Worm (Caenorhabditis elegans): ENCODE results near the gene pgm-1.
A peak's percentile ranks its signal among the peaks of the same experiment; 100 is the strongest.

pgm-1 gene

DNA sequence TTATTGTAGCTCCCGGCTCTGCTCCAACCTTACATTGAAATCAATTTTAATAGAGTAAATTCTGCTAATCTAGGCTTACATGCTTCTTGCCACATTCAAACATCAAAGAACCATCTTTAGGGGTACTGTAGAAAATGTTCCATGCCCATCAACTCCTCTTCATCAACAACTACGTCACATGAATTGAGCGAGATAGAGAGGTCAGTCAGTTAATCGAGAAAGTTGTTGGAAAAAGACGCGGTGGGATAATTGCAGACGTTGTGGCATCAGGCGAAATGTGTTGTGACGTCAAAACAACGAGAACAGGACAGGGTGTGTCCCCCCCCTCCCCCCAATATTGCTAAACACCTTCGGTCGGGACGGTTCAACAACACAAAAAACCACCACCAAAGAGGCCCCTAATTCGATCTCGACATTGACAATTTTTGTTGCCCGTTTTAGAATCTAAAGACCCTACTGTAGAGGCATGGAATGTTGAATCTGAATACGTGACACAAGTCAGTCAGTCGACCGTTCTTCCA is 29.3 kb downstream of the pgm-1 start (continued):
- TF ChIP-seq zag-1 (tag; optimal IDR thresholded peaks at IDR 0.05), result no peak
- no peak for TF ChIP-seq sup-37 (GFP tag; optimal IDR thresholded peaks at IDR 0.05)
- no peak for TF ChIP-seq lsy-2 (tag; optimal IDR thresholded peaks at IDR 0.05)
- TF ChIP-seq nhr-84 (tag; optimal IDR thresholded peaks at IDR 0.05), result no peak
- TF ChIP-seq hpl-2 (GFP tag; optimal IDR thresholded peaks at IDR 0.05), result no peak
- no peak for TF ChIP-seq aha-1 (tag; optimal IDR thresholded peaks at IDR 0.05)
- no peak for TF ChIP-seq fkh-4 (tag; optimal IDR thresholded peaks at IDR 0.05; ENCODE audit: borderline replicate concordance)
- TF ChIP-seq ceh-82 (tag; optimal IDR thresholded peaks at IDR 0.05), result no peak
- TF ChIP-seq nhr-90 (tag; optimal IDR thresholded peaks at IDR 0.05; ENCODE audit: poor library complexity), result no peak
- TF ChIP-seq ces-1 (GFP tag; optimal IDR thresholded peaks at IDR 0.05), result no peak
- peak; percentile 10 for TF ChIP-seq tbx-2 (tag; optimal IDR thresholded peaks at IDR 0.05)
- TF ChIP-seq nhr-20 (tag; optimal IDR thresholded peaks at IDR 0.05), result peak; percentile 22
- no peak for TF ChIP-seq ceh-63 (GFP tag; optimal IDR thresholded peaks at IDR 0.05)
- no peak for TF ChIP-seq pax-3 (tag; optimal IDR thresholded peaks at IDR 0.05)
- no peak for TF ChIP-seq egl-27 (tag; optimal IDR thresholded peaks at IDR 0.05)
- TF ChIP-seq Y116A8C.19 (tag; optimal IDR thresholded peaks at IDR 0.05; ENCODE audit: borderline replicate concordance), result no peak
- no peak for TF ChIP-seq lin-15B (tag; optimal IDR thresholded peaks at IDR 0.05)
- no peak for TF ChIP-seq F16B12.6 (tag; optimal IDR thresholded peaks at IDR 0.05)
- TF ChIP-seq jun-1 (tag; optimal IDR thresholded peaks at IDR 0.05), result no peak
- TF ChIP-seq sptf-1 (tag; optimal IDR thresholded peaks at IDR 0.05), result no peak
- TF ChIP-seq zip-4 (GFP tag; optimal IDR thresholded peaks at IDR 0.05), result no peak

DNA sequence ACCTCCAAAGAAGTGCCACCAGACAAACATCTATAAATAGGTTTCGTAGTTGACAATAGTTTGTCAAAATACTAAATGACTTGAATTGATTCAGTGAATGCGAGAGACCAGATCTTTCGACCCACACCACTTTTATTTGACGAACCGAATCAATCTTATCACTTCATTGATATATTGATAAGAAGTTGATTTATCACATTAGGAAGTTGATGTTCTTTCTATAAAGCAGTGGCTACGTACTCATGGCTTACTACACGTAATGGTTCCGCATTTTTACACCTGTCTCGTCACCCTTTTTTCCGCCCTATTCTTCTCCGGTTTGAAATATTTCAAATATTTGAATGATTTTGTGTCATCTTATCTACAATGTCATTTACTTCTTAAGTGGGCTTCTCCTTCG is 31.4 kb downstream of the pgm-1 start:
- no peak for TF ChIP-seq nhr-237 (tag; optimal IDR thresholded peaks at IDR 0.05)
- no peak for TF ChIP-seq ztf-4 (tag; optimal IDR thresholded peaks at IDR 0.05)
- TF ChIP-seq zag-1 (tag; optimal IDR thresholded peaks at IDR 0.05), result no peak
- peak; percentile 50 for TF ChIP-seq elt-2 (tag; optimal IDR thresholded peaks at IDR 0.05)
- TF ChIP-seq elt-3 (tag; optimal IDR thresholded peaks at IDR 0.05), result peak in 1 of 6 experiments; percentile 11

DNA sequence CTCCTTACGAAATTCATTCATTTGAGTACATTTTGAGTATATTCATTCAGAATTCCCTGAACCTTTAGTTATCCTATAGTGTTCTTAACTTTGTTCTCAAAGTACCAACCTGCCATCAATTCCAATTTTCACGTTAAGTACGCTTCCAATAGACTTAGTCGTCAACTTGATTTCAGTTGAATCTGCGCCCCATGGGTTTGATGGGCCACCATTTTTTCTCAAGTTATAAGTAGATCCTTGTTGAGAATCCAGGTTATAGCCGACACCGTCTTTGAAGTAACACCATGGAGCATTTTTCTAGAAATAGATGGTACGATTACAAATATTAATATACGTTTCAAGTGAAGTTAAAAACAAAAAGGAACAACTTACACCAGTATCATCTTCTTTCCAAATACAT is 35.5 kb downstream of the pgm-1 start:
- TF ChIP-seq ceh-82 (tag; optimal IDR thresholded peaks at IDR 0.05) (no peak), sup-37 (GFP tag; optimal IDR thresholded peaks at IDR 0.05) (no peak), pag-3 (tag; optimal IDR thresholded peaks at IDR 0.05; ENCODE audit: borderline replicate concordance, insufficient read depth) (no peak), nhr-19 (GFP tag; conservative IDR thresholded peaks at IDR 0.05) (no peak)

DNA sequence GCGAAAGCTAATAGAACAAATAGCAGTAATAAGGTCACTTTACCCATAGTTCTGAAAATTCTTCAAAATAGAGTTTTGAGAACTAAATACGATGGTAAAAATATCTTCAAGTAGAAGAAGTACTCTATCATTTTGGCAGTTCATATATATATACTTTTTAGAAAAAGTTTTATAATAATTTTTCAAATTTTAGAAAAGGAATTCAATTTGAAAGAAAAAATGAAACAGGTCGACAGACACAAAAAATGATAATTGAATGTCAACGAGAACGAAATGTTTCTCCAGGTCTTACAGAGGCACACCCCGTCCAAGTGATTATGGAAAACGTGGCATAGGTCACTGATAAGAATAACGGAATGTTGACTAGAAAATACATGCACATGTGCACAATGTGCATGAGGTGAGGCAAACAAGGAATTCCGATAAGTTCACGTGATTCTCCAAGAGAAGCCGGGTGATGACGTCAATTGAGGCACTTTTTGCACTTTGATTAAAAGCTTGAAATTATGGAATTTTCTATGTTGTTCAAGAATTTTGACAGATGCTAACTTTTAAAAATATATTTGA is 36.0 kb downstream of the pgm-1 start, which contains the start of gene aagr-2:
Gene aagr-2 (minus strand): TSS at position 51 of the 567 bp plus-strand sequence.
- TF ChIP-seq hlh-17 (GFP tag; optimal IDR thresholded peaks at IDR 0.05; ENCODE audit: borderline replicate concordance) (no peak), lir-3 (tag; optimal IDR thresholded peaks at IDR 0.05; ENCODE audit: poor library complexity) (no peak), elt-3 (tag; optimal IDR thresholded peaks at IDR 0.05) (no peak), pqm-1 (tag; optimal IDR thresholded peaks at IDR 0.05) (peak; percentile 67), lin-13 (GFP tag; optimal IDR thresholded peaks at IDR 0.05) (no peak), unc-86 (tag; optimal IDR thresholded peaks at IDR 0.05) (no peak), elt-2 (tag; optimal IDR thresholded peaks at IDR 0.05) (peak; percentile 100), mdl-1 (tag; optimal IDR thresholded peaks at IDR 0.05) (peak in 1 of 2 experiments; percentile 74), efl-1 (optimal IDR thresholded peaks at IDR 0.05) (no peak), efl-1 (GFP tag; optimal IDR thresholded peaks at IDR 0.05 in 1 of 2) (peak in 1 of 2 experiments; percentile 85), nhr-20 (tag; optimal IDR thresholded peaks at IDR 0.05) (peak; percentile 37), lin-35 (GFP tag; optimal IDR thresholded peaks at IDR 0.05) (peak in 1 of 2 experiments; percentile 60), dsc-1 (tag; optimal IDR thresholded peaks at IDR 0.05) (no peak), jun-1 (tag; optimal IDR thresholded peaks at IDR 0.05) (peak; percentile 19), nhr-237 (tag; optimal IDR thresholded peaks at IDR 0.05) (no peak), nhr-71 (tag; optimal IDR thresholded peaks at IDR 0.05) (peak; percentile 36), pag-3 (tag; optimal IDR thresholded peaks at IDR 0.05; ENCODE audit: borderline replicate concordance, insufficient read depth) (no peak), zag-1 (tag; optimal IDR thresholded peaks at IDR 0.05) (no peak), nhr-90 (tag; optimal IDR thresholded peaks at IDR 0.05; ENCODE audit: poor library complexity) (peak; percentile 51), pax-3 (tag; optimal IDR thresholded peaks at IDR 0.05) (peak; percentile 13), unc-62 (GFP tag; optimal IDR thresholded peaks at IDR 0.05) (no peak), zip-4 (GFP tag; optimal IDR thresholded peaks at IDR 0.05) (no peak)

Data from whole organism, L1 larva.